Fruit fly (Drosophila melanogaster) whole organism, embryonic: ENCODE data around the gene Eip75B.
A peak's percentile ranks its signal among the peaks of the same experiment; 100 is the strongest.

ENCODE experiments used
- Asciz ChIP-seq: fragments of 200-800 bp; sonication (Bioruptor generic); optimal IDR thresholded peaks from 2 replicates; lab custom pipeline; 2017; ENCODE audit warnings: missing biosample characterization, mild to moderate bottlenecking, missing genetic modification characterization, missing genetic modification reagents
- Atf3 ChIP-seq: fragments of 200-800 bp; sonication (Bioruptor generic); optimal IDR thresholded peaks from 3 replicates; lab custom pipeline; 2016; ENCODE audit warnings: missing biosample characterization, missing genetic modification characterization
- Awh ChIP-seq: fragments of 200-800 bp; sonication (Bioruptor generic); IDR thresholded peaks from 2 replicates; pipeline ENCODE4, ENCODE4 v1.3.6; 2022; ENCODE audit warnings: missing biosample characterization, missing genetic modification characterization
- CG10979 ChIP-seq: fragments of 200-800 bp; sonication (Bioruptor generic); optimal IDR thresholded peaks from 2 replicates; lab custom pipeline; 2018; ENCODE audit warnings: missing biosample characterization, mild to moderate bottlenecking, missing genetic modification characterization, moderate library complexity
- CG11093 ChIP-seq: fragments of 200-800 bp; sonication (Bioruptor generic); IDR thresholded peaks from 3 replicates; pipeline ENCODE4 v1.3.6; 2022; ENCODE audit warnings: missing biosample characterization, missing genetic modification characterization
- CG11695 ChIP-seq: fragments of 200-800 bp; sonication (Bioruptor generic); IDR thresholded peaks from 3 replicates; pipeline ENCODE4 v1.3.6; 2022; ENCODE audit warnings: missing biosample characterization, missing genetic modification characterization
- CG14667 ChIP-seq: fragments of 200-800 bp; sonication (Bioruptor generic); IDR thresholded peaks from 2 replicates; pipeline ENCODE4 v1.3.6; 2022; ENCODE audit warnings: missing biosample characterization, missing genetic modification characterization
- CG14710 ChIP-seq: fragments of 200-800 bp; sonication (Bioruptor generic); optimal IDR thresholded peaks from 3 replicates; lab custom pipeline; 2019; ENCODE audit warnings: missing biosample characterization, mild to moderate bottlenecking, missing genetic modification characterization, moderate library complexity
- CG15479 ChIP-seq: fragments of 200-800 bp; sonication (Bioruptor generic); optimal IDR thresholded peaks from 3 replicates; lab custom pipeline; 2019; ENCODE audit warnings: missing biosample characterization, mild to moderate bottlenecking, missing genetic modification characterization, moderate library complexity
- CG16813 ChIP-seq: fragments of 200-800 bp; sonication (Bioruptor generic); IDR thresholded peaks from 3 replicates; pipeline ENCODE4 v1.3.6; 2022; ENCODE audit warnings: missing biosample characterization, missing genetic modification characterization; ENCODE audit not compliant: partially characterized antibody
- CG3281 ChIP-seq: fragments of 200-800 bp; sonication (Bioruptor generic); optimal IDR thresholded peaks from 3 replicates; lab custom pipeline; 2017; ENCODE audit warnings: missing biosample characterization, mild to moderate bottlenecking, missing genetic modification characterization
- CG3995 ChIP-seq: fragments of 200-800 bp; sonication (Bioruptor generic); optimal IDR thresholded peaks from 3 replicates; lab custom pipeline; 2016; ENCODE audit warnings: missing biosample characterization, missing genetic modification characterization
- CG6175 ChIP-seq: fragments of 200-800 bp; sonication (Bioruptor generic); IDR thresholded peaks from 3 replicates; pipeline ENCODE4 v1.3.6; 2022; ENCODE audit warnings: missing biosample characterization, missing genetic modification characterization
- CG7357 ChIP-seq: fragments of 200-800 bp; sonication (Bioruptor generic); IDR thresholded peaks from 3 replicates; pipeline ENCODE4 v1.3.6; 2022; ENCODE audit warnings: missing biosample characterization, missing genetic modification characterization
- CG8924 ChIP-seq: fragments of 200-800 bp; optimal IDR thresholded peaks from 3 replicates; lab custom pipeline; 2019; ENCODE audit warnings: missing biosample characterization, mild to moderate bottlenecking, missing genetic modification characterization, moderate library complexity
- CrebB ChIP-seq: fragments of 200-800 bp; sonication (Bioruptor generic); optimal IDR thresholded peaks from 3 replicates; lab custom pipeline; 2018; ENCODE audit warnings: missing biosample characterization, mild to moderate bottlenecking, missing genetic modification characterization
- Dad ChIP-seq: fragments of 200-800 bp; sonication (Bioruptor generic); optimal IDR thresholded peaks from 3 replicates; lab custom pipeline; 2016; ENCODE audit warnings: missing biosample characterization, missing genetic modification characterization
- Dll ChIP-seq: fragments of 200-800 bp; sonication (Bioruptor generic); IDR thresholded peaks from 4 replicates; pipeline ENCODE4 v1.3.6; 2022; ENCODE audit warnings: missing biosample characterization, missing genetic modification characterization; ENCODE audit not compliant: partially characterized antibody
- Doc3 ChIP-seq: fragments of 200-800 bp; sonication (Bioruptor generic); IDR thresholded peaks from 3 replicates; pipeline ENCODE4 v1.3.6; 2022; ENCODE audit warnings: missing biosample characterization, missing genetic modification characterization; ENCODE audit not compliant: partially characterized antibody
- HmgZ ChIP-seq: fragments of 200-800 bp; sonication (Bioruptor generic); optimal IDR thresholded peaks from 2 replicates; lab custom pipeline; 2018; ENCODE audit warnings: missing biosample characterization, mild to moderate bottlenecking, missing genetic modification characterization
- Lhr ChIP-seq: fragments of 200-800 bp; sonication (Bioruptor generic); optimal IDR thresholded peaks from 3 replicates; lab custom pipeline; 2017; ENCODE audit warnings: mild to moderate bottlenecking, missing biosample characterization, missing genetic modification reagents, missing genetic modification characterization
- Nf-YC ChIP-seq: fragments of 200-800 bp; optimal IDR thresholded peaks from 3 replicates; lab custom pipeline; 2019; ENCODE audit warnings: missing biosample characterization, mild to moderate bottlenecking, missing genetic modification characterization, moderate library complexity
- Oaz ChIP-seq: fragments of 200-800 bp; sonication (Bioruptor generic); IDR thresholded peaks from 2 replicates; pipeline ENCODE4 v1.3.6; 2022; ENCODE audit warnings: missing biosample characterization, missing genetic modification characterization
- Poxn ChIP-seq: fragments of 200-800 bp; sonication (Bioruptor generic); IDR thresholded peaks from 2 replicates; pipeline ENCODE4 v1.3.6; 2022; ENCODE audit warnings: missing biosample characterization, missing genetic modification characterization
- abd-A ChIP-seq: fragments of 200-800 bp; sonication (Bioruptor generic); optimal IDR thresholded peaks from 3 replicates; lab custom pipeline; 2019; ENCODE audit warnings: missing biosample characterization, mild to moderate bottlenecking, missing genetic modification characterization, moderate library complexity
- bigmax ChIP-seq: fragments of 200-800 bp; sonication (Bioruptor generic); optimal IDR thresholded peaks from 2 replicates; lab custom pipeline; 2018; ENCODE audit warnings: missing biosample characterization, mild to moderate bottlenecking, missing genetic modification characterization
- chinmo ChIP-seq: fragments of 200-800 bp; sonication (Bioruptor generic); IDR thresholded peaks from 4 replicates; pipeline ENCODE4 v1.3.6; 2022; ENCODE audit warnings: missing biosample characterization, missing genetic modification characterization; ENCODE audit not compliant: partially characterized antibody
- ci ChIP-seq: fragments of 200-800 bp; sonication (Bioruptor generic); IDR thresholded peaks from 3 replicates; pipeline ENCODE4 v1.3.6; 2022; ENCODE audit warnings: missing biosample characterization, missing genetic modification characterization
- corto ChIP-seq: fragments of 200-800 bp; sonication (Bioruptor generic); optimal IDR thresholded peaks from 2 replicates; lab custom pipeline; 2016; ENCODE audit warnings: missing biosample characterization, mild to moderate bottlenecking, missing genetic modification characterization, moderate library complexity
- dan ChIP-seq: fragments of 200-800 bp; sonication (Bioruptor generic); IDR thresholded peaks from 2 replicates; pipeline ENCODE4 v1.3.6; 2022; ENCODE audit warnings: missing biosample characterization, missing genetic modification characterization
- dimm ChIP-seq: fragments of 200-800 bp; sonication (Bioruptor generic); IDR thresholded peaks from 2 replicates; pipeline ENCODE4 v1.3.6; 2022; ENCODE audit warnings: missing biosample characterization, missing genetic modification characterization
- dm ChIP-seq: fragments of 200-800 bp; sonication (Bioruptor generic); optimal IDR thresholded peaks from 3 replicates; lab custom pipeline; 2016; ENCODE audit warnings: missing biosample characterization, missing genetic modification characterization
- dpn ChIP-seq, 2 experiments: fragments of 200-800 bp; sonication (Bioruptor generic); optimal IDR thresholded peaks; 3 replicates each; lab custom pipeline; 2016; ENCODE audit warnings: missing biosample characterization in 2 of 2, missing genetic modification characterization in 2 of 2
- ftz-f1 ChIP-seq: fragments of 200-800 bp; sonication (Bioruptor generic); optimal IDR thresholded peaks from 2 replicates; lab custom pipeline; 2016; ENCODE audit warnings: missing biosample characterization, missing genetic modification characterization
- ind ChIP-seq: fragments of 200-800 bp; sonication (Bioruptor generic); optimal IDR thresholded peaks from 3 replicates; lab custom pipeline; 2016; ENCODE audit warnings: missing biosample characterization, missing genetic modification characterization
- knrl ChIP-seq: fragments of 200-800 bp; sonication (Bioruptor generic); IDR thresholded peaks from 3 replicates; pipeline ENCODE4 v1.3.6; 2022; ENCODE audit warnings: missing biosample characterization, missing genetic modification characterization; ENCODE audit not compliant: partially characterized antibody
- lov ChIP-seq, 2 experiments: fragments of 200-800 bp in 1 of 2; fragments of >200 bp in 1 of 2; sonication (Bioruptor generic) in 1 of 2; IDR thresholded peaks in 1 of 2; optimal IDR thresholded peaks in 1 of 2; 2 replicates in 1 of 2; 3 replicates in 1 of 2; pipeline versions ENCODE4 v1.3.6 to Lab custom; 2017 to 2022; ENCODE audit warnings: missing biosample characterization in 1 of 2, missing genetic modification characterization in 1 of 2
- nerfin-2 ChIP-seq: fragments of 200-800 bp; sonication (Bioruptor generic); IDR thresholded peaks from 2 replicates; pipeline ENCODE4 v1.3.6; 2022; ENCODE audit warnings: missing biosample characterization, missing genetic modification characterization; ENCODE audit not compliant: partially characterized antibody
- pb ChIP-seq: fragments of 200-800 bp; sonication (Bioruptor generic); optimal IDR thresholded peaks from 3 replicates; lab custom pipeline; 2016; ENCODE audit warnings: missing biosample characterization, missing genetic modification characterization
- peb ChIP-seq: fragments of 200-800 bp; sonication (Bioruptor generic); IDR thresholded peaks from 2 replicates; pipeline ENCODE4 v1.3.6; 2022; ENCODE audit warnings: missing biosample characterization, missing genetic modification characterization
- pnt ChIP-seq: fragments of 200-800 bp; sonication (Bioruptor generic); optimal IDR thresholded peaks from 3 replicates; lab custom pipeline; 2016; ENCODE audit warnings: missing biosample characterization, missing genetic modification characterization
- psq ChIP-seq: fragments of 200-800 bp; sonication (Bioruptor generic); optimal IDR thresholded peaks from 2 replicates; lab custom pipeline; 2017; ENCODE audit warnings: missing biosample characterization, missing genetic modification characterization
- scrt ChIP-seq: fragments of 200-800 bp; sonication (Bioruptor generic); optimal IDR thresholded peaks from 2 replicates; lab custom pipeline; 2018; ENCODE audit warnings: missing biosample characterization, mild to moderate bottlenecking, missing genetic modification characterization, moderate library complexity
- sd ChIP-seq: fragments of 200-800 bp; sonication (Bioruptor generic); optimal IDR thresholded peaks from 3 replicates; lab custom pipeline; 2018; ENCODE audit warnings: missing biosample characterization, mild to moderate bottlenecking, missing genetic modification characterization, moderate library complexity
- slp2 ChIP-seq: fragments of 200-800 bp; sonication (Bioruptor generic); optimal IDR thresholded peaks from 2 replicates; lab custom pipeline; 2016; ENCODE audit warnings: missing biosample characterization, missing genetic modification characterization
- sqz ChIP-seq: fragments of 200-800 bp; sonication (Bioruptor generic); optimal IDR thresholded peaks from 3 replicates; lab custom pipeline; 2018; ENCODE audit warnings: missing biosample characterization, mild to moderate bottlenecking, missing genetic modification characterization
- sr ChIP-seq: fragments of 200-800 bp; sonication (Bioruptor generic); IDR thresholded peaks from 3 replicates; pipeline ENCODE4 v1.3.6; 2022; ENCODE audit warnings: missing biosample characterization, missing genetic modification characterization
- tin ChIP-seq: fragments of 200-800 bp; sonication (Bioruptor generic); optimal IDR thresholded peaks from 3 replicates; lab custom pipeline; 2016; ENCODE audit warnings: missing biosample characterization, missing genetic modification characterization
- tio ChIP-seq: fragments of 200-800 bp; sonication (Bioruptor generic); optimal IDR thresholded peaks from 2 replicates; lab custom pipeline; 2017; ENCODE audit warnings: missing biosample characterization, missing genetic modification characterization, inconsistent platforms
- trem ChIP-seq: fragments of 200-800 bp; optimal IDR thresholded peaks from 3 replicates; lab custom pipeline; 2019; ENCODE audit warnings: missing biosample characterization, mild to moderate bottlenecking, missing genetic modification characterization, moderate library complexity
- zf30C ChIP-seq: fragments of 200-800 bp; sonication (Bioruptor generic); optimal IDR thresholded peaks from 3 replicates; lab custom pipeline; 2018; ENCODE audit warnings: missing biosample characterization, mild to moderate bottlenecking, missing genetic modification characterization

Eip75B gene

DNA sequence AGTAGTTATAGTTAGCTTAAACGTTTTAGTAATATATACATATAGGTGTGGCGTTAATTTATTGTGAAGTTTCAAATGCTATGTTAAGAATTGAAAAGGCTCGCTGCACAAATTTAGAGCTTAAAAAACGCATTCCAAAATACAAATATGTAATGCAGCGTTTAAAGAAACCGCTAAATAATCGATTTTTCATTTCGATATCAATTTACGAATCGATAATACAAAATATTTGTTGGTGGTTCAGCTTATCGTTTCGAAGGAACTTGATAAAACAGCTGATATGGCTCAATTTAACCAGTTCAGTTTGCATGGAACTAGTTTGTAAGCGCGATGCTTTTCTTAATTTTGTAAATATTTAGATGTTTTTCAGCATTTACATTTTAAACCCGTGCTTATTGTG lies 48.2 kb upstream of the Eip75B start, which contains the start of the genes CG32195 and CG7341 (continued):
- no peak for TF ChIP-seq dan
- TF ChIP-seq Dll (GFP tag; lab: Robert Waterston, UW), result peak; percentile 83
- no peak for TF ChIP-seq slp2 (GFP tag; lab: Kevin White, UChicago)
- TF ChIP-seq ci, result no peak
- peak; percentile 25 for TF ChIP-seq trem
- no peak for TF ChIP-seq abd-A (tag; lab: Kevin White, UChicago)
- TF ChIP-seq pnt, result no peak
- no peak for TF ChIP-seq CG11695
- TF ChIP-seq CG8924 (tag; lab: Kevin White, UChicago), result no peak
- TF ChIP-seq CG16813, result peak; percentile 62
- TF ChIP-seq CG7357, result no peak
- TF ChIP-seq CrebB (tag; lab: Kevin White, UChicago), result no peak
- no peak for TF ChIP-seq Awh (GFP tag; lab: Robert Waterston, UW)
- no peak for TF ChIP-seq CG3281 (GFP tag; lab: Kevin White, UChicago)
- TF ChIP-seq pb (GFP tag; lab: Kevin White, UChicago), result no peak
- peak; percentile 72 for TF ChIP-seq Doc3 (GFP tag; lab: Robert Waterston, UW)
- TF ChIP-seq tio (GFP tag; lab: Kevin White, UChicago), result no peak
- TF ChIP-seq Dad (GFP tag; lab: Kevin White, UChicago), result no peak
- TF ChIP-seq dm, result no peak
- TF ChIP-seq sr, result no peak
- peak; percentile 90 for TF ChIP-seq nerfin-2
- TF ChIP-seq dimm (GFP tag; lab: Robert Waterston, UW), result no peak
- TF ChIP-seq ind (GFP tag; lab: Kevin White, UChicago), result no peak
- no peak for TF ChIP-seq corto (GFP tag; lab: Kevin White, UChicago)
- TF ChIP-seq CG14710 (tag; lab: Kevin White, UChicago), result peak; percentile 21
- TF ChIP-seq CG3995 (GFP tag; lab: Kevin White, UChicago), result no peak
- no peak for TF ChIP-seq sqz
- no peak for TF ChIP-seq dpn (GFP tag; optimal IDR thresholded peaks at IDR 0.05; lab: Kevin White, UChicago)
- TF ChIP-seq Oaz (GFP tag; lab: Robert Waterston, UW), result no peak
- no peak for TF ChIP-seq Nf-YC (tag; lab: Kevin White, UChicago)
- peak; percentile 77 for TF ChIP-seq sd
- no peak for TF ChIP-seq tin (GFP tag; lab: Kevin White, UChicago)
- TF ChIP-seq CG10979 (tag; lab: Kevin White, UChicago), result no peak
- TF ChIP-seq peb (GFP tag; lab: Robert Waterston, UW), result no peak
- no peak for TF ChIP-seq CG14667 (GFP tag; lab: Robert Waterston, UW)
- TF ChIP-seq Poxn, result no peak
- peak; percentile 71; the same call in 2 of the 4 replicates for TF ChIP-seq chinmo
- TF ChIP-seq CG15479 (GFP tag; lab: Kevin White, UChicago), result no peak
- no peak for TF ChIP-seq lov (optimal IDR thresholded peaks at IDR 0.05; lab: Kevin White, UChicago)
- TF ChIP-seq lov (GFP tag; IDR thresholded peaks at IDR 0.05; lab: Robert Waterston, UW), result no peak
- TF ChIP-seq ftz-f1, result no peak
- TF ChIP-seq Lhr (GFP tag; lab: Kevin White, UChicago), result no peak
- no peak for TF ChIP-seq Asciz (GFP tag; lab: Kevin White, UChicago)
- TF ChIP-seq HmgZ (tag; lab: Kevin White, UChicago), result no peak
- no peak for TF ChIP-seq zf30C (GFP tag; lab: Kevin White, UChicago)
- TF ChIP-seq Atf3, result no peak
- TF ChIP-seq CG11093 (GFP tag; lab: Robert Waterston, UW), result no peak
- no peak for TF ChIP-seq scrt (GFP tag; lab: Kevin White, UChicago)
- no peak for TF ChIP-seq psq (GFP tag; lab: Kevin White, UChicago)
- no peak for TF ChIP-seq bigmax (GFP tag; lab: Kevin White, UChicago)
- no peak for TF ChIP-seq CG6175 (GFP tag; lab: Robert Waterston, UW)
- TF ChIP-seq knrl (GFP tag; lab: Robert Waterston, UW), result peak; percentile 37; the same call in 2 of the 3 replicates
